Worm (Caenorhabditis elegans): Measurements from ENCODE around the gene baf-1.

The baf-1 gene

ce11 chrIII:9443417-9444027 is 23.7 kb upstream of the baf-1 start, which contains the start of gene pir-2 (continued):
- TF ChIP-seq unc-86 (tag; optimal IDR thresholded peaks at IDR 0.05) (no peak), npax-4 (tag; optimal IDR thresholded peaks at IDR 0.05) (no peak), C38D4.7 (GFP tag; optimal IDR thresholded peaks at IDR 0.05) (no peak), ama-1 (optimal IDR thresholded peaks at IDR 0.05) (no peak), ceh-22 (tag; optimal IDR thresholded peaks at IDR 0.05) (no peak), unc-3 (GFP tag; conservative IDR thresholded peaks at IDR 0.05) (peak; percentile 38; the same call in 1 of the 2 replicates), unc-3 (tag; optimal IDR thresholded peaks at IDR 0.05) (no peak), hlh-30 (tag; optimal IDR thresholded peaks at IDR 0.05; ENCODE audit: insufficient read depth) (peak; percentile 72), fkh-6 (tag; optimal IDR thresholded peaks at IDR 0.05) (no peak), ceh-45 (GFP tag; IDR thresholded peaks at IDR 0.05) (no peak), F13H6.1 (tag; optimal IDR thresholded peaks at IDR 0.05) (no peak), fax-1 (tag; optimal IDR thresholded peaks at IDR 0.05) (no peak), pax-1 (tag; optimal IDR thresholded peaks at IDR 0.05) (peak; percentile 52), K09A11.1 (tag; optimal IDR thresholded peaks at IDR 0.05; ENCODE audit: insufficient read depth) (peak; percentile 51), nhr-232 (tag; optimal IDR thresholded peaks at IDR 0.05) (no peak), tbx-2 (tag; optimal IDR thresholded peaks at IDR 0.05) (peak; percentile 82), fkh-10 (GFP tag; optimal IDR thresholded peaks at IDR 0.05) (no peak), ceh-48 (tag; optimal IDR thresholded peaks at IDR 0.05) (peak; percentile 99), ttx-3 (tag; optimal IDR thresholded peaks at IDR 0.05) (no peak), ceh-24 (tag; optimal IDR thresholded peaks at IDR 0.05) (no peak), ceh-19 (GFP tag; optimal IDR thresholded peaks at IDR 0.05) (no peak), ceh-9 (tag; optimal IDR thresholded peaks at IDR 0.05) (no peak), eyg-1 (tag; optimal IDR thresholded peaks at IDR 0.05) (no peak), hlh-6 (tag; optimal IDR thresholded peaks at IDR 0.05) (no peak), ceh-30 (tag; optimal IDR thresholded peaks at IDR 0.05) (peak; percentile 64), ahr-1 (tag; optimal IDR thresholded peaks at IDR 0.05) (no peak), tbx-7 (tag; optimal IDR thresholded peaks at IDR 0.05) (no peak), hlh-8 (tag; optimal IDR thresholded peaks at IDR 0.05) (peak; percentile 60), ceh-34 (tag; optimal IDR thresholded peaks at IDR 0.05) (peak; percentile 75), ets-4 (tag; optimal IDR thresholded peaks at IDR 0.05) (peak; percentile 19), pha-4 (tag; optimal IDR thresholded peaks at IDR 0.05) (no peak), sox-4 (tag; optimal IDR thresholded peaks at IDR 0.05) (no peak), mec-3 (tag; optimal IDR thresholded peaks at IDR 0.05; ENCODE audit: borderline replicate concordance) (no peak), hlh-13 (GFP tag; optimal IDR thresholded peaks at IDR 0.05) (no peak), ceh-31 (tag; optimal IDR thresholded peaks at IDR 0.05) (peak; percentile 77), ceh-18 (tag; optimal IDR thresholded peaks at IDR 0.05) (peak; percentile 67)

- TF ChIP-seq ceh-22 (tag; optimal IDR thresholded peaks at IDR 0.05), result no peak
- TF ChIP-seq ztf-16 (tag; optimal IDR thresholded peaks at IDR 0.05), result no peak
- TF ChIP-seq odd-2 (tag; optimal IDR thresholded peaks at IDR 0.05), result no peak
- no peak for TF ChIP-seq K09A11.1 (tag; optimal IDR thresholded peaks at IDR 0.05; ENCODE audit: insufficient read depth)
- TF ChIP-seq F13H6.1 (tag; optimal IDR thresholded peaks at IDR 0.05), result no peak
- TF ChIP-seq lim-6 (tag; optimal IDR thresholded peaks at IDR 0.05), result no peak
- TF ChIP-seq pat-9 (tag; optimal IDR thresholded peaks at IDR 0.05), result no peak
- no peak for TF ChIP-seq ceh-2 (tag; optimal IDR thresholded peaks at IDR 0.05)
- no peak for TF ChIP-seq ama-1 (optimal IDR thresholded peaks at IDR 0.05)
- no peak for TF ChIP-seq fax-1 (tag; optimal IDR thresholded peaks at IDR 0.05)
- no peak for TF ChIP-seq unc-42 (tag; optimal IDR thresholded peaks at IDR 0.05)
- no peak for TF ChIP-seq ceh-34 (tag; optimal IDR thresholded peaks at IDR 0.05)
These were observed 17.4 kb upstream of the baf-1 start, which contains the start of gene F54C8.6 for ce11 chrIII:9449831-9450230. Gene F54C8.6, minus strand, starts transcription at chrIII:9449931.

Data from whole organism, late embryonic.